Worm (Caenorhabditis elegans) whole organism, late embryonic: ENCODE measurements around the gene lig-1.

Experiments used
- C08G9.2 ChIP-seq: sonication (generic microtip); optimal IDR thresholded peaks from 2 replicates; lab custom pipeline; 2016; ENCODE audit warnings: mild to moderate bottlenecking, missing genetic modification characterization, moderate library complexity, missing compliant biosample characterization
- C38D4.7 ChIP-seq: fragments of 200-800 bp; sonication (Bioruptor generic); optimal IDR thresholded peaks from 2 replicates; lab custom pipeline; 2018; ENCODE audit warnings: mild to moderate bottlenecking, missing genetic modification characterization, moderate library complexity, missing compliant biosample characterization
- F13H6.1 ChIP-seq: sonication (generic microtip); optimal IDR thresholded peaks from 2 replicates; lab custom pipeline; 2016; ENCODE audit warnings: missing genetic modification characterization, missing compliant biosample characterization
- K02D7.2 ChIP-seq: sonication (generic microtip); optimal IDR thresholded peaks from 2 replicates; lab custom pipeline; 2017; ENCODE audit warnings: mild to moderate bottlenecking, missing genetic modification characterization, missing compliant biosample characterization
- Y22D7AL.16 ChIP-seq: sonication (generic microtip); optimal IDR thresholded peaks from 2 replicates; lab custom pipeline; 2016; ENCODE audit warnings: missing genetic modification characterization, missing compliant biosample characterization
- ahr-1 ChIP-seq: sonication (generic microtip); optimal IDR thresholded peaks from 2 replicates; lab custom pipeline; 2016; ENCODE audit warnings: missing genetic modification characterization, missing compliant biosample characterization
- ceh-18 ChIP-seq: sonication (generic microtip); optimal IDR thresholded peaks from 2 replicates; lab custom pipeline; 2016; ENCODE audit warnings: missing genetic modification characterization, missing compliant biosample characterization
- ceh-2 ChIP-seq: sonication (generic microtip); optimal IDR thresholded peaks from 2 replicates; lab custom pipeline; 2016; ENCODE audit warnings: missing genotype, missing genetic modification characterization, missing compliant biosample characterization
- ceh-30 ChIP-seq: fragments of 150-350 bp; optimal IDR thresholded peaks from 2 replicates; lab custom pipeline; 2014; ENCODE audit warnings: missing biosample characterization, missing genetic modification characterization
- ceh-34 ChIP-seq: sonication (generic microtip); optimal IDR thresholded peaks from 2 replicates; lab custom pipeline; 2016; ENCODE audit warnings: mild to moderate bottlenecking, missing genetic modification characterization, missing compliant biosample characterization
- ceh-9 ChIP-seq: sonication (generic microtip); optimal IDR thresholded peaks from 2 replicates; lab custom pipeline; 2016; ENCODE audit warnings: mild to moderate bottlenecking, missing genetic modification characterization, inconsistent platforms, missing compliant biosample characterization
- che-1 ChIP-seq: sonication (generic microtip); optimal IDR thresholded peaks from 2 replicates; lab custom pipeline; 2016; ENCODE audit warnings: mild to moderate bottlenecking, missing genetic modification characterization, missing compliant biosample characterization
- dmd-4 ChIP-seq: sonication (generic microtip); optimal IDR thresholded peaks from 2 replicates; lab custom pipeline; 2016; ENCODE audit warnings: borderline replicate concordance, missing genetic modification characterization, missing compliant biosample characterization
- dve-1 ChIP-seq: sonication (generic microtip); optimal IDR thresholded peaks from 2 replicates; lab custom pipeline; 2017; ENCODE audit warnings: antibody characterized with exemption, mild to moderate bottlenecking, missing genetic modification characterization, missing compliant biosample characterization
- elt-2 ChIP-seq: sonication (generic microtip); optimal IDR thresholded peaks from 2 replicates; lab custom pipeline; 2016; ENCODE audit warnings: missing genetic modification reagents, missing genetic modification characterization, missing compliant biosample characterization
- elt-4 ChIP-seq: sonication (generic microtip); optimal IDR thresholded peaks from 2 replicates; lab custom pipeline; 2016; ENCODE audit warnings: missing genetic modification characterization, missing compliant biosample characterization
- fkh-10 ChIP-seq: fragments of 150-350 bp; optimal IDR thresholded peaks from 2 replicates; lab custom pipeline; 2014; ENCODE audit warnings: missing biosample characterization, missing genetic modification reagents, missing genetic modification characterization
- fkh-6 ChIP-seq: sonication (generic microtip); optimal IDR thresholded peaks from 2 replicates; lab custom pipeline; 2016; ENCODE audit warnings: missing genetic modification characterization, missing compliant biosample characterization
- hlh-13 ChIP-seq: fragments of 200-800 bp; sonication (Bioruptor generic); optimal IDR thresholded peaks from 2 replicates; lab custom pipeline; 2018; ENCODE audit warnings: mild to moderate bottlenecking, missing genetic modification characterization, missing compliant biosample characterization
- hlh-15 ChIP-seq: sonication (generic microtip); optimal IDR thresholded peaks from 2 replicates; lab custom pipeline; 2016; ENCODE audit warnings: missing genetic modification characterization, missing compliant biosample characterization
- hlh-30 ChIP-seq: sonication (generic microtip); optimal IDR thresholded peaks from 2 replicates; lab custom pipeline; 2017; ENCODE audit warnings: antibody characterized with exemption, missing genetic modification characterization, missing compliant biosample characterization; ENCODE audit not compliant: insufficient read depth
- hlh-6 ChIP-seq: sonication (generic microtip); optimal IDR thresholded peaks from 2 replicates; lab custom pipeline; 2016; ENCODE audit warnings: missing genotype, missing genetic modification characterization, missing compliant biosample characterization
- hlh-8 ChIP-seq: sonication (generic microtip); optimal IDR thresholded peaks from 2 replicates; lab custom pipeline; 2016; ENCODE audit warnings: missing genotype, missing genetic modification characterization, missing compliant biosample characterization
- mec-3 ChIP-seq: sonication (generic microtip); optimal IDR thresholded peaks from 2 replicates; lab custom pipeline; 2016; ENCODE audit warnings: borderline replicate concordance, missing genetic modification characterization, missing compliant biosample characterization
- nfya-1 ChIP-seq: sonication (generic microtip); optimal IDR thresholded peaks from 2 replicates; lab custom pipeline; 2017; ENCODE audit warnings: missing genetic modification characterization, mild to moderate bottlenecking, missing compliant biosample characterization, antibody characterized with exemption, moderate library complexity
- nhr-232 ChIP-seq: sonication (generic microtip); optimal IDR thresholded peaks from 2 replicates; lab custom pipeline; 2016; ENCODE audit warnings: missing genetic modification characterization, missing compliant biosample characterization
- odd-2 ChIP-seq: sonication (generic microtip); optimal IDR thresholded peaks from 2 replicates; lab custom pipeline; 2017; ENCODE audit warnings: antibody characterized with exemption, mild to moderate bottlenecking, missing genetic modification characterization, missing compliant biosample characterization
- pag-3 ChIP-seq: sonication (generic microtip); optimal IDR thresholded peaks from 2 replicates; lab custom pipeline; 2016; ENCODE audit warnings: missing compliant biosample characterization, missing genetic modification characterization, borderline replicate concordance
- pax-1 ChIP-seq: fragments of 150-350 bp; optimal IDR thresholded peaks from 2 replicates; lab custom pipeline; 2014; ENCODE audit warnings: missing biosample characterization, missing genetic modification characterization
- pha-4 ChIP-seq: fragments of 150-350 bp; optimal IDR thresholded peaks from 2 replicates; lab custom pipeline; 2018; ENCODE audit warnings: missing biosample characterization, missing genetic modification reagents, missing genetic modification characterization
- pqm-1 ChIP-seq: sonication (generic microtip); optimal IDR thresholded peaks from 2 replicates; lab custom pipeline; 2016; ENCODE audit warnings: missing genetic modification characterization, missing compliant biosample characterization
- pros-1 ChIP-seq: fragments of 150-350 bp; optimal IDR thresholded peaks from 2 replicates; lab custom pipeline; 2014; ENCODE audit warnings: missing biosample characterization, missing genetic modification reagents, missing genetic modification characterization
- ref-2 ChIP-seq: sonication (generic microtip); optimal IDR thresholded peaks from 2 replicates; lab custom pipeline; 2016; ENCODE audit warnings: missing genetic modification characterization, missing compliant biosample characterization
- sdc-2 ChIP-seq: sonication (generic microtip); optimal IDR thresholded peaks from 2 replicates; lab custom pipeline; 2016; ENCODE audit warnings: missing genotype, missing genetic modification characterization, missing compliant biosample characterization
- syd-9 ChIP-seq: sonication (generic microtip); optimal IDR thresholded peaks from 2 replicates; lab custom pipeline; 2016; ENCODE audit warnings: mild to moderate bottlenecking, missing genetic modification characterization, moderate library complexity, missing compliant biosample characterization
- tbx-2 ChIP-seq: sonication (generic microtip); optimal IDR thresholded peaks from 2 replicates; lab custom pipeline; 2016; ENCODE audit warnings: missing genetic modification characterization, missing compliant biosample characterization
- tbx-7 ChIP-seq: sonication (generic microtip); optimal IDR thresholded peaks from 2 replicates; lab custom pipeline; 2016; ENCODE audit warnings: missing genotype, missing genetic modification characterization, missing compliant biosample characterization
- ttx-3 ChIP-seq: sonication (generic microtip); optimal IDR thresholded peaks from 2 replicates; lab custom pipeline; 2016; ENCODE audit warnings: missing genetic modification reagents, missing genetic modification characterization, missing compliant biosample characterization
- unc-42 ChIP-seq: sonication (generic microtip); optimal IDR thresholded peaks from 2 replicates; lab custom pipeline; 2016; ENCODE audit warnings: missing genotype, missing genetic modification characterization, missing compliant biosample characterization
- unc-86 ChIP-seq: sonication (generic microtip); optimal IDR thresholded peaks from 2 replicates; lab custom pipeline; 2016; ENCODE audit warnings: missing genetic modification characterization, missing compliant biosample characterization
- ztf-16 ChIP-seq: sonication (generic microtip); optimal IDR thresholded peaks from 2 replicates; lab custom pipeline; 2017; ENCODE audit warnings: missing genetic modification characterization, missing compliant biosample characterization

lig-1 gene

ce11 chrV:10807862-10808327 lies 6.0 kb upstream of the lig-1 start, which contains the start of gene plrg-1 (continued):
- peak; percentile 75 for TF ChIP-seq dmd-4 (tag; lab: Kevin White, UChicago)
- no peak for TF ChIP-seq ceh-9
- TF ChIP-seq fkh-10 (GFP tag; lab: Kevin White, UChicago) = peak; percentile 22
- TF ChIP-seq ceh-34 (tag; lab: Kevin White, UChicago) = peak; percentile 94
- TF ChIP-seq odd-2 (tag; lab: Kevin White, UChicago) = peak; percentile 37
- TF ChIP-seq nhr-232 = peak; percentile 75
- peak; percentile 53 for TF ChIP-seq tbx-7 (tag; lab: Kevin White, UChicago)
- peak; percentile 70 for TF ChIP-seq hlh-30 (tag; lab: Kevin White, UChicago)
- peak; percentile 92 for TF ChIP-seq tbx-2 (tag; lab: Kevin White, UChicago)
- peak; percentile 35 for TF ChIP-seq dve-1 (tag; lab: Kevin White, UChicago)
- peak; percentile 91 for TF ChIP-seq nfya-1 (tag; lab: Kevin White, UChicago)
- TF ChIP-seq F13H6.1 (tag; lab: Kevin White, UChicago) = peak; percentile 77
- peak; percentile 63 for TF ChIP-seq Y22D7AL.16
- TF ChIP-seq C38D4.7 (GFP tag; lab: Kevin White, UChicago) = peak; percentile 74
- TF ChIP-seq ztf-16 (tag; lab: Kevin White, UChicago) = peak; percentile 87
- peak; percentile 78 for TF ChIP-seq hlh-8 (tag; lab: Kevin White, UChicago)
- peak; percentile 17 for TF ChIP-seq pros-1
- TF ChIP-seq sdc-2 (tag; lab: Kevin White, UChicago) = peak; percentile 79
- peak; percentile 85 for TF ChIP-seq unc-86
- no peak for TF ChIP-seq mec-3 (tag; lab: Kevin White, UChicago)
- TF ChIP-seq pag-3 = peak; percentile 60
- no peak for TF ChIP-seq hlh-13 (GFP tag; lab: Kevin White, UChicago)
- TF ChIP-seq C08G9.2 = peak; percentile 79
- peak; percentile 86 for TF ChIP-seq ceh-18 (tag; lab: Kevin White, UChicago)
- peak; percentile 88 for TF ChIP-seq ceh-2 (tag; lab: Kevin White, UChicago)
- TF ChIP-seq unc-42 (tag; lab: Kevin White, UChicago) = peak; percentile 71
- TF ChIP-seq ceh-30 (tag; lab: Kevin White, UChicago) = no peak
- peak; percentile 83 for TF ChIP-seq ttx-3 (tag; lab: Kevin White, UChicago)
- TF ChIP-seq fkh-6 (tag; lab: Kevin White, UChicago) = peak; percentile 71
- TF ChIP-seq elt-4 (tag; lab: Kevin White, UChicago) = no peak
- TF ChIP-seq pha-4 (tag; lab: Kevin White, UChicago) = no peak
- TF ChIP-seq ref-2 = peak; percentile 89
- peak; percentile 46 for TF ChIP-seq pqm-1 (tag; lab: Kevin White, UChicago)
- TF ChIP-seq K02D7.2 (tag; lab: Kevin White, UChicago) = peak; percentile 67
- peak; percentile 76 for TF ChIP-seq che-1 (tag; lab: Kevin White, UChicago)
- TF ChIP-seq syd-9 (tag; lab: Kevin White, UChicago) = peak; percentile 79
- peak; percentile 91 for TF ChIP-seq hlh-6
- TF ChIP-seq pax-1 (tag; lab: Kevin White, UChicago) = peak; percentile 49
- TF ChIP-seq, all 69 proteins: peak for 60

- no peak for TF ChIP-seq ahr-1 (tag; lab: Kevin White, UChicago)
- TF ChIP-seq pax-1 (tag; lab: Kevin White, UChicago) = no peak
- no peak for TF ChIP-seq sdc-2 (tag; lab: Kevin White, UChicago)
- no peak for TF ChIP-seq hlh-15 (tag; lab: Kevin White, UChicago)
- no peak for TF ChIP-seq fkh-10 (GFP tag; lab: Kevin White, UChicago)
- no peak for TF ChIP-seq K02D7.2 (tag; lab: Kevin White, UChicago)
- TF ChIP-seq hlh-30 (tag; lab: Kevin White, UChicago) = no peak
- no peak for TF ChIP-seq hlh-6
- no peak for TF ChIP-seq pros-1
- TF ChIP-seq elt-2 (tag; lab: Kevin White, UChicago) = no peak
Observed at ce11 chrV:10811763-10812162, 2.1 kb upstream of the lig-1 start, which contains the start of gene C29A12.22. C29A12.22 (plus strand) TSS chrV:10812063.
